Fruit fly (Drosophila melanogaster) whole organism, adult: ENCODE results near the gene dib.

Experiments used
- CG11617 ChIP-seq: fragments of 200-800 bp; sonication (Bioruptor generic); optimal IDR thresholded peaks from 2 replicates; lab custom pipeline; 2017; ENCODE audit warnings: mild to moderate bottlenecking, missing biosample characterization, missing genetic modification reagents, missing genetic modification characterization
- CG12768 ChIP-seq: fragments of 200-800 bp; sonication (Bioruptor generic); optimal IDR thresholded peaks from 2 replicates; lab custom pipeline; 2017; ENCODE audit warnings: missing biosample characterization, missing genetic modification characterization, mild to moderate bottlenecking, moderate library complexity, missing genetic modification reagents
- CG14711 ChIP-seq: fragments of 200-800 bp; sonication (Bioruptor generic); optimal IDR thresholded peaks from 2 replicates; lab custom pipeline; 2018; ENCODE audit warnings: missing biosample characterization, mild to moderate bottlenecking, missing genetic modification characterization, moderate library complexity
- CG1620 ChIP-seq: fragments of 200-800 bp; sonication (Bioruptor generic); optimal IDR thresholded peaks from 2 replicates; lab custom pipeline; 2016; ENCODE audit warnings: missing biosample characterization, missing genetic modification characterization
- CG33017 ChIP-seq: fragments of 200-800 bp; sonication (Bioruptor generic); optimal IDR thresholded peaks from 2 replicates; lab custom pipeline; 2018; ENCODE audit warnings: missing biosample characterization, mild to moderate bottlenecking, missing genetic modification characterization, moderate library complexity
- CG5204 ChIP-seq: fragments of 200-800 bp; sonication (Bioruptor generic); optimal IDR thresholded peaks from 2 replicates; lab custom pipeline; 2016; ENCODE audit warnings: missing biosample characterization, missing genetic modification characterization
- CG7045 ChIP-seq: fragments of 200-800 bp; sonication (Bioruptor generic); optimal IDR thresholded peaks from 2 replicates; lab custom pipeline; 2017; ENCODE audit warnings: missing biosample characterization, mild to moderate bottlenecking, missing genetic modification characterization
- CG7101 ChIP-seq: fragments of 200-800 bp; sonication (Bioruptor generic); optimal IDR thresholded peaks from 2 replicates; lab custom pipeline; 2018; ENCODE audit warnings: missing biosample characterization, mild to moderate bottlenecking, missing genetic modification characterization, moderate library complexity
- Clk ChIP-seq: fragments of 200-800 bp; sonication (Bioruptor generic); optimal IDR thresholded peaks from 2 replicates; lab custom pipeline; 2017; ENCODE audit warnings: missing biosample characterization, missing genetic modification characterization
- Crg-1 ChIP-seq: fragments of 200-800 bp; sonication (Bioruptor generic); optimal IDR thresholded peaks from 2 replicates; lab custom pipeline; 2016; ENCODE audit warnings: missing biosample characterization, missing genetic modification characterization
- Hr96 ChIP-seq: fragments of 200-800 bp; sonication (Bioruptor generic); optimal IDR thresholded peaks from 2 replicates; lab custom pipeline; 2016; ENCODE audit warnings: missing biosample characterization, missing genetic modification characterization
- Mnt ChIP-seq: fragments of 200-800 bp; sonication (Bioruptor generic); optimal IDR thresholded peaks from 2 replicates; lab custom pipeline; 2016; ENCODE audit warnings: missing biosample characterization, mild to moderate bottlenecking, missing genetic modification characterization
- bab1 ChIP-seq: fragments of 200-800 bp; sonication (Bioruptor generic); optimal IDR thresholded peaks from 3 replicates; lab custom pipeline; 2019; ENCODE audit warnings: missing biosample characterization, mild to moderate bottlenecking, missing genetic modification characterization, moderate library complexity
- cic ChIP-seq: fragments of 200-800 bp; sonication (Bioruptor generic); optimal IDR thresholded peaks from 2 replicates; lab custom pipeline; 2017; ENCODE audit warnings: missing biosample characterization, mild to moderate bottlenecking, missing genetic modification characterization, moderate library complexity
- cnc ChIP-seq, 2 experiments: fragments of >200 bp; optimal IDR thresholded peaks; 2 replicates each; lab custom pipeline; 2017
- kay ChIP-seq: fragments of 200-800 bp; sonication (Bioruptor generic); peaks from one replicate; lab custom pipeline; 2016; ENCODE audit warnings: missing biosample characterization, missing genetic modification characterization, borderline replicate concordance
- ovo ChIP-seq: fragments of 200-800 bp; sonication (Bioruptor generic); optimal IDR thresholded peaks from 2 replicates; lab custom pipeline; 2016; ENCODE audit warnings: missing biosample characterization, missing genetic modification characterization
- pad ChIP-seq: fragments of 200-800 bp; sonication (Bioruptor generic); optimal IDR thresholded peaks from 3 replicates; lab custom pipeline; 2017; ENCODE audit warnings: missing biosample characterization, missing genetic modification characterization, mild to moderate bottlenecking, moderate library complexity, missing genetic modification reagents
- tj ChIP-seq: fragments of 200-800 bp; sonication (Bioruptor generic); optimal IDR thresholded peaks from 3 replicates; lab custom pipeline; 2017; ENCODE audit warnings: missing biosample characterization, mild to moderate bottlenecking, missing genetic modification characterization, moderate library complexity
- toe ChIP-seq: fragments of 200-800 bp; sonication (Bioruptor generic); optimal IDR thresholded peaks from 2 replicates; lab custom pipeline; 2016; ENCODE audit warnings: missing biosample characterization, missing genetic modification characterization

The dib gene

dm6 chr3L:4085867-4086266 lies 23.8 kb downstream of the dib start:
- no peak for TF ChIP-seq Clk (GFP tag; lab: Kevin White, UChicago)
- TF ChIP-seq CG12768 (GFP tag; lab: Kevin White, UChicago): no peak
- TF ChIP-seq kay (GFP tag; lab: Kevin White, UChicago): no peak
- TF ChIP-seq cnc (optimal IDR thresholded peaks at IDR 0.05; lab: Kevin White, UChicago): no peak
- no peak for TF ChIP-seq CG14711 (tag; lab: Kevin White, UChicago)
- no peak for TF ChIP-seq ovo (GFP tag; lab: Kevin White, UChicago)
- no peak for TF ChIP-seq CG1620

- TF ChIP-seq CG5204 (GFP tag; lab: Kevin White, UChicago): no peak
- TF ChIP-seq Hr96 (GFP tag; lab: Kevin White, UChicago): no peak
- TF ChIP-seq kay (GFP tag; lab: Kevin White, UChicago): no peak
- no peak for TF ChIP-seq CG11617
- no peak for TF ChIP-seq CG7045
- TF ChIP-seq CG7101 (tag; lab: Kevin White, UChicago): no peak
- no peak for TF ChIP-seq Mnt (GFP tag; lab: Kevin White, UChicago)
- TF ChIP-seq Clk (GFP tag; lab: Kevin White, UChicago): no peak
- no peak for TF ChIP-seq CG12768 (GFP tag; lab: Kevin White, UChicago)
These were observed 25.2 kb downstream of the dib start, which contains the start of gene CG14989 for dm6 chr3L:4087281-4087680. Gene CG14989 (plus strand): TSS chr3L:4087581.

DNA sequence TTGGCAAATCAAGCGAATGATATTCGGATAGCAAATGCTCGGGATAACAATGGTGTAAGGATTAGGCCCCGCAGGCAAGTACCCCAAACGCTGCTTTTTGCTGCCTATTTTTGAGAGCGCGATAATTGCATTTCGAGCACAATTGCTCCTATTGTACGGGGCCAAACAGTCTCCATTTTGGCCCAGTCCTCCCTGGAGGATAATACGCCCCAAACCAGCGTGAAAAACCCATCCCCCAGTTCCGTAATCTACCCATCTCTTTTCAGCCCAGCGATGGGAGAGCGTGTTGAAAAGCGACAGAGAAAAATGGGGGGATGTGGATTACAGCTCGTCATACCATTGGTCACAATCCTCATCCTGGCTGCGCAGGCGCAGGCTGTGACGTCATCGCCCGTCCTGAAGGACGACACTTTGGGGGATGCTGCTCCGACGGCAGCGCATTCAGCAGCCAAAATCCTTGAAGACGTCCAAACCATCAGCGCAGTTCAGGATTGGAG lies 26.6 kb downstream of the dib start, which contains the start of gene Gad1:
Gad1 (minus strand) TSS at position 51 of the 497 bp plus-strand sequence.
- TF ChIP-seq bab1 (no peak), CG14711 (tag; lab: Kevin White, UChicago) (no peak), CG11617 (no peak), CG7101 (tag; lab: Kevin White, UChicago) (no peak), CG12768 (GFP tag; lab: Kevin White, UChicago) (no peak), CG7045 (no peak), CG33017 (no peak), Crg-1 (GFP tag; lab: Kevin White, UChicago) (no peak), ovo (GFP tag; lab: Kevin White, UChicago) (no peak), pad (GFP tag; lab: Kevin White, UChicago) (no peak), toe (GFP tag; lab: Kevin White, UChicago) (no peak), cic (GFP tag; lab: Kevin White, UChicago) (no peak), kay (GFP tag; lab: Kevin White, UChicago) (no peak), tj (GFP tag; lab: Kevin White, UChicago) (no peak), Clk (GFP tag; lab: Kevin White, UChicago) (no peak), Mnt (GFP tag; lab: Kevin White, UChicago) (no peak), cnc (optimal IDR thresholded peaks at IDR 0.05; lab: Kevin White, UChicago) (no peak)

DNA sequence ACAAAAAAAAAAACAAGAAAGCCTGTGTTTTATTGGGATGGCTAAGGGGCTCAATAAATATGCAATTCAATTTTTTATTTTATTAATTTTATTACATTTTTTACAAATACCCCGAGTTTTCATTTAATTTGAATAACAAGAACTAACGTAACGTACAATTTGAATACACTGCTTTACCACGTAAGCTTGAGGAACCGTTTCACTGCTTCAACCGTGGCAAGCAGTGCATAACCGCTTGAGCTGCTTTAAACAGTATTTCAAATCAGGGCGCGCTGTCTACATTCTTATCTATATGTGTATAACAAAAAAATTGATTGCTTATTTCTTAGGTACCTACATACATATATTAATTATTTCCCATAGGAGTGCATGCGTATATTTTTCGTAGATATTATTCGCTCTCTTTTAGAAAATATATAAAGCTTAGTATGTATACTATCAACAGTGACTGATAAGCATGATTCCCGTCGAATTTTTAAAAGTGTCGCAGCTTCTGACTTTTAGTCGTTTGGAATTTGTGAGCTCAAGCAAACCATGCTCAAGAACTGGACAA lies 30.7 kb downstream of the dib start, which contains the start of gene CG14990:
CG14990 (plus strand) TSS at position 503 of the 553 bp plus-strand sequence.
- TF ChIP-seq kay (GFP tag; lab: Kevin White, UChicago) (peak; percentile 60), CG5204 (GFP tag; lab: Kevin White, UChicago) (no peak), CG11617 (no peak), ovo (GFP tag; lab: Kevin White, UChicago) (no peak), tj (GFP tag; lab: Kevin White, UChicago) (no peak)

dm6 chr3L:4096546-4096945 lies 34.5 kb downstream of the dib start:
- TF ChIP-seq pad (GFP tag; lab: Kevin White, UChicago) (no peak), CG7045 (no peak), Clk (GFP tag; lab: Kevin White, UChicago) (no peak), ovo (GFP tag; lab: Kevin White, UChicago) (no peak)

dm6 chr3L:4099194-4099593 lies 37.1 kb downstream of the dib start:
- TF ChIP-seq CG11617 (no peak), cic (GFP tag; lab: Kevin White, UChicago) (peak; percentile 92), tj (GFP tag; lab: Kevin White, UChicago) (no peak), CG7101 (tag; lab: Kevin White, UChicago) (no peak), toe (GFP tag; lab: Kevin White, UChicago) (no peak), CG12768 (GFP tag; lab: Kevin White, UChicago) (no peak), ovo (GFP tag; lab: Kevin White, UChicago) (no peak), CG5204 (GFP tag; lab: Kevin White, UChicago) (no peak)

dm6 chr3L:4102496-4103257 lies 40.6 kb downstream of the dib start, which contains the start of gene CG14995:
Gene CG14995 (minus strand): TSS chr3L:4103256.
- TF ChIP-seq kay (GFP tag; lab: Kevin White, UChicago): peak; percentile 93
- TF ChIP-seq CG33017: peak; percentile 39
- TF ChIP-seq CG12768 (GFP tag; lab: Kevin White, UChicago): peak; percentile 33
- TF ChIP-seq bab1: peak; percentile 67
- peak; percentile 41 for TF ChIP-seq tj (GFP tag; lab: Kevin White, UChicago)
- TF ChIP-seq Crg-1 (GFP tag; lab: Kevin White, UChicago): no peak
- TF ChIP-seq cic (GFP tag; lab: Kevin White, UChicago): peak; percentile 98
- TF ChIP-seq Mnt (GFP tag; lab: Kevin White, UChicago): peak; percentile 94
- TF ChIP-seq CG7045: no peak
- peak; percentile 33 for TF ChIP-seq CG14711 (tag; lab: Kevin White, UChicago)
- peak; percentile 38 for TF ChIP-seq ovo (GFP tag; lab: Kevin White, UChicago)
- TF ChIP-seq Hr96 (GFP tag; lab: Kevin White, UChicago): peak; percentile 11
- peak; percentile 36 for TF ChIP-seq pad (GFP tag; lab: Kevin White, UChicago)
- TF ChIP-seq CG5204 (GFP tag; lab: Kevin White, UChicago): no peak
- TF ChIP-seq CG1620: no peak
- TF ChIP-seq Clk (GFP tag; lab: Kevin White, UChicago): peak; percentile 25
- TF ChIP-seq CG7101 (tag; lab: Kevin White, UChicago): peak; percentile 39
- no peak for TF ChIP-seq cnc (optimal IDR thresholded peaks at IDR 0.05; lab: Kevin White, UChicago)
- TF ChIP-seq toe (GFP tag; lab: Kevin White, UChicago): peak; percentile 25
- TF ChIP-seq CG11617: no peak
